Worm (Caenorhabditis elegans) whole organism, L3 larva: ENCODE data around the gene scl-10.

Experiments used
- ama-1 ChIP-seq: fragments of 150-350 bp; optimal IDR thresholded peaks from 2 replicates; lab custom pipeline; 2018
- ceh-16 ChIP-seq: sonication (generic microtip); optimal IDR thresholded peaks from 2 replicates; lab custom pipeline; 2017; ENCODE audit warnings: missing biosample characterization, missing genetic modification characterization
- fkh-10 ChIP-seq: sonication (generic microtip); optimal IDR thresholded peaks from 2 replicates; lab custom pipeline; 2017; ENCODE audit warnings: missing biosample characterization, missing genetic modification reagents, missing genetic modification characterization
- fkh-2 ChIP-seq: fragments of 150-350 bp; optimal IDR thresholded peaks from 2 replicates; lab custom pipeline; 2014; ENCODE audit warnings: missing biosample characterization, missing genetic modification reagents, missing genetic modification characterization
- fos-1 ChIP-seq: fragments of 150-350 bp; optimal IDR thresholded peaks from 2 replicates; lab custom pipeline; 2014; ENCODE audit warnings: missing biosample characterization, missing genetic modification characterization
- jun-1 ChIP-seq: fragments of 150-350 bp; optimal IDR thresholded peaks from 2 replicates; lab custom pipeline; 2014; ENCODE audit warnings: missing biosample characterization, missing genetic modification reagents, missing genetic modification characterization
- lin-39 ChIP-seq: fragments of 150-350 bp; optimal IDR thresholded peaks from 2 replicates; lab custom pipeline; 2018; ENCODE audit warnings: missing biosample characterization, missing genetic modification reagents, missing genetic modification characterization
- nhr-11 ChIP-seq: fragments of 150-350 bp; optimal IDR thresholded peaks from 2 replicates; lab custom pipeline; 2014; ENCODE audit warnings: missing biosample characterization, missing genetic modification characterization
- nhr-23 ChIP-seq: fragments of 150-350 bp; optimal IDR thresholded peaks from 2 replicates; lab custom pipeline; 2014; ENCODE audit warnings: missing biosample characterization, missing genetic modification reagents, missing genetic modification characterization
- nhr-237 ChIP-seq: fragments of 150-350 bp; optimal IDR thresholded peaks from 2 replicates; lab custom pipeline; 2014; ENCODE audit warnings: missing biosample characterization, missing genetic modification characterization
- pha-4 ChIP-seq: fragments of 150-350 bp; optimal IDR thresholded peaks from 2 replicates; lab custom pipeline; 2014; ENCODE audit warnings: missing biosample characterization, missing genetic modification reagents, missing genetic modification characterization
- snpc-4 ChIP-seq: fragments of 150-350 bp; optimal IDR thresholded peaks from 2 replicates; lab custom pipeline; 2014; ENCODE audit warnings: missing biosample characterization, missing genetic modification characterization
- unc-62 ChIP-seq: fragments of 150-350 bp; sonication (generic microtip); optimal IDR thresholded peaks from 4 replicates; lab custom pipeline; 2014; ENCODE audit warnings: missing biosample characterization, missing genetic modification reagents, missing genetic modification characterization
- ztf-11 ChIP-seq: fragments of 150-350 bp; optimal IDR thresholded peaks from 2 replicates; lab custom pipeline; 2014; ENCODE audit warnings: missing biosample characterization, missing genetic modification characterization

DNA sequence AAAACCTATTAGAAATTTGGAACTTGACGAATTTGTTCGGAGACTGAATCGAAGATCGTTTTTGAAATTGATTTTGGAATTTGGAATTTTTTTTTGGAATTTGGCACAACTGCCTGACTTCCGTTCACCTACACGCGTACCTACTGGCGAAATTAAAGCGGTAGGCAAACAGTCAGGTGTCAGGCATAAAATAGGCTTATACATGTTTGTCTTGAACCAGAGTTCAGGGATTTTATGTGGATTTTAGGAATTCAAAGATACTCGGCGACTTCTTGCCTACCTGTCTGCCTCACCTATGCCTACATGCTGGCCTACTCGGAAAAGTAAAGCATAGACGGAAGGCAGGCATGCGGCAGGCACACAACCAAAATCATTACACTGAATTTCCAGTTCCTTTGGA, 30.1 kb downstream of the scl-10 start:
- no peak for TF ChIP-seq unc-62 (GFP tag; lab: Kevin White, UChicago)
- no peak for TF ChIP-seq fos-1 (tag; lab: Kevin White, UChicago)
- TF ChIP-seq fkh-2 (tag; lab: Kevin White, UChicago): no peak
- TF ChIP-seq ama-1 (lab: Kevin White, UChicago): no peak
- no peak for TF ChIP-seq jun-1 (tag; lab: Kevin White, UChicago)
- TF ChIP-seq nhr-237 (tag; lab: Kevin White, UChicago): no peak
- TF ChIP-seq ceh-16 (tag; lab: Kevin White, UChicago): no peak
- no peak for TF ChIP-seq lin-39 (tag; lab: Kevin White, UChicago)
- no peak for TF ChIP-seq fkh-10 (GFP tag; lab: Kevin White, UChicago)
- TF ChIP-seq nhr-23 (tag; lab: Kevin White, UChicago): no peak
- no peak for TF ChIP-seq ztf-11
- no peak for TF ChIP-seq pha-4
- TF ChIP-seq snpc-4 (tag; lab: Kevin White, UChicago): no peak
- TF ChIP-seq nhr-11 (tag; lab: Kevin White, UChicago): no peak
